Worm (Caenorhabditis elegans) whole organism, L4/young adult: Measurements from ENCODE around the gene F56D2.3.

Experiments
- dao-5 ChIP-seq: sonication (generic microtip); optimal IDR thresholded peaks from 2 replicates; lab custom pipeline; 2016; ENCODE audit warnings: missing genotype, missing genetic modification characterization, moderate library complexity, missing compliant biosample characterization
- him-1 ChIP-seq: sonication (generic microtip); optimal IDR thresholded peaks from 2 replicates; lab custom pipeline; 2016; ENCODE audit warnings: missing genotype, missing genetic modification reagents, missing genetic modification characterization, missing compliant biosample characterization

- no peak for TF ChIP-seq him-1 (tag; lab: Kevin White, UChicago)
- no peak for TF ChIP-seq dao-5
Measured at ce11 chrIII:5603439-5603986, 18.8 kb downstream of the F56D2.3 start, which contains the start of gene madf-11.
